Worm (Caenorhabditis elegans): ENCODE results near the gene mans-3.

Gene mans-3

ce11 chrX:5190061-5190460 is 24.9 kb downstream of the mans-3 start:
- TF ChIP-seq madf-8 (GFP tag; conservative IDR thresholded peaks at IDR 0.05): no peak
- no peak for TF ChIP-seq chd-7 (tag; optimal IDR thresholded peaks at IDR 0.05)
- no peak for TF ChIP-seq repo-1 (tag; optimal IDR thresholded peaks at IDR 0.05)
- TF ChIP-seq snpc-4 (GFP tag; optimal IDR thresholded peaks at IDR 0.05): no peak
- no peak for TF ChIP-seq snpc-4 (tag; optimal IDR thresholded peaks at IDR 0.05)

DNA sequence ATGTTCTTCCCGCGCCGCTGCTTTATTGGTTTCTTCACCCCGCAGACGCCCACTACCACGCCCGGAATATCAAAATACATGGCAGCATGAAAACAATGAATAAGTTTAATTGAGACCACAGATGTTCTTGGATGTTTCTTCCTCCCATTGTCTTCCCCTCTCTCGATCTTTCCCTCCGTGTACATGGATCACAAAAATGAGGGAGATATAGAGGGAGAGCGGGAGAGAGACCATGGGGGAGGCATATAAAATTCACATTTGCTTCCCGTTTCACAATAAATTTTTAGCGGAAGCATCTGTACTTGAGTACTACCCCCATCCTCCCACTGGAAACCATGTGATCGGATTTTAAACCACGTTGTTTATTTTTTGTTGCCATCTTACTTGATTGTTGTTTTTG is 28.2 kb downstream of the mans-3 start:
- no peak for TF ChIP-seq ztf-25 (GFP tag; IDR thresholded peaks at IDR 0.05)
- TF ChIP-seq lin-26 (GFP tag; IDR thresholded peaks at IDR 0.05): no peak
- no peak for TF ChIP-seq tlf-1 (GFP tag; optimal IDR thresholded peaks at IDR 0.05)
- TF ChIP-seq ztf-28 (GFP tag; IDR thresholded peaks at IDR 0.05): no peak
- no peak for TF ChIP-seq Y53F4B.3 (GFP tag; IDR thresholded peaks at IDR 0.05)
- TF ChIP-seq madf-3 (GFP tag; IDR thresholded peaks at IDR 0.05): no peak
- TF ChIP-seq repo-1 (tag; optimal IDR thresholded peaks at IDR 0.05): no peak
- TF ChIP-seq hmg-1.2 (GFP tag; IDR thresholded peaks at IDR 0.05): no peak
- TF ChIP-seq dox-1 (GFP tag; IDR thresholded peaks at IDR 0.05): no peak
- TF ChIP-seq hlh-12 (tag; optimal IDR thresholded peaks at IDR 0.05): no peak
- no peak for TF ChIP-seq lir-1 (GFP tag; conservative IDR thresholded peaks at IDR 0.05)
- no peak for TF ChIP-seq F52B5.7 (tag; optimal IDR thresholded peaks at IDR 0.05)
- no peak for TF ChIP-seq fkh-3 (tag; optimal IDR thresholded peaks at IDR 0.05)
- TF ChIP-seq nfya-1 (tag; optimal IDR thresholded peaks at IDR 0.05; ENCODE audit: borderline replicate concordance, insufficient read depth): no peak
- no peak for TF ChIP-seq F39B2.1 (GFP tag; IDR thresholded peaks at IDR 0.05)
- no peak for TF ChIP-seq bed-2 (GFP tag; IDR thresholded peaks at IDR 0.05)
- TF ChIP-seq hrde-1 (tag; optimal IDR thresholded peaks at IDR 0.05; ENCODE audit: borderline replicate concordance): no peak
- TF ChIP-seq him-1 (tag; optimal IDR thresholded peaks at IDR 0.05): no peak

DNA sequence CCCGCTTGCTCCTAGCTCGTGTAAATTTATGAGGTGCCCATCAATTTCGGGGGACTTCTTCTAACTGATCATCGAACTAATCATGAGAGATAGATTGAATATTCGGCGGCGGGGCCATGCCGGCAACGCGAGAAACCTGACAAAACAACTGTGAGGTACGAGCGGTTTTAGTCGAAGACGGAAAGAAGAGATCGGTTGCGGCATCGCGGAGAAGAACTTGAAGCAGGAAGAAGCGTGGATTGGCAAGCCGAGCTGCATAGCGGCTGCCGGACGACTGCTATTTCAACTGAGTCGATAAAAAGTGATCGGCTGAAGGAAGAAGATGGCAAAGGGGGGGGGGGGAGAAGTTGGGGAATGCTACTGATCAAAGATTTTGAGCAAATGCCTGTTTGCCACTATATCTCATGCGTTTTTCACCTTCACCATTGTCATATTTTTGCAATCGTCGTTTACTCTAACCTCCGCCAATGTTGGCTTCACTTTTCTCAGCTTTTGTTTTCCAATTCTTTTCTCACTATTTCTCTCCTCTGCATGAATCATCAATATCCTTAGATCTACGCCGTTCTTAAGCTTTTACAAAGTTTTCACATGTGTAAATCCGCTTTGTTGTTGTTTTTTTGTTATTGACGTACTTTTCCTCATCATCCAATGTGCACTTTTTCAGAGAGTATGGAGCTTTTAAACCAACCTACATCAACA is 30.4 kb downstream of the mans-3 start, which contains the start of gene pqn-62:
Gene pqn-62, plus strand, starts transcription at position 649 of the 699 bp plus-strand sequence.
- TF ChIP-seq cebp-1 (GFP tag; IDR thresholded peaks at IDR 0.05) (no peak), cebp-1 (tag; optimal IDR thresholded peaks at IDR 0.05) (no peak), egl-18 (GFP tag; IDR thresholded peaks at IDR 0.05) (no peak), F10E7.11 (tag; optimal IDR thresholded peaks at IDR 0.05) (no peak), bed-1 (GFP tag; IDR thresholded peaks at IDR 0.05) (no peak), ceh-58 (GFP tag; IDR thresholded peaks at IDR 0.05) (no peak), ztf-6 (GFP tag; IDR thresholded peaks at IDR 0.05) (no peak), C06A6.2 (GFP tag; conservative IDR thresholded peaks at IDR 0.05) (no peak), Y95B8A.8 (GFP tag; IDR thresholded peaks at IDR 0.05) (no peak), aptf-2 (GFP tag; conservative IDR thresholded peaks at IDR 0.05) (no peak), Y56A3A.18 (GFP tag; IDR thresholded peaks at IDR 0.05) (no peak), lir-1 (GFP tag; conservative IDR thresholded peaks at IDR 0.05) (no peak), pbrm-1 (GFP tag; IDR thresholded peaks at IDR 0.05) (no peak), mel-28 (tag; optimal IDR thresholded peaks at IDR 0.05; ENCODE audit: borderline replicate concordance) (no peak), egrh-3 (GFP tag; IDR thresholded peaks at IDR 0.05) (no peak), K11D2.4 (GFP tag; IDR thresholded peaks at IDR 0.05) (no peak), mxl-1 (tag; optimal IDR thresholded peaks at IDR 0.05) (no peak), F57A8.1 (GFP tag; optimal IDR thresholded peaks at IDR 0.05) (no peak), ceh-91 (GFP tag; IDR thresholded peaks at IDR 0.05) (no peak)
